Fruit fly (Drosophila melanogaster) whole organism, prepupa: ENCODE results near the gene Sulf1.

Experiments used
- Blimp-1 ChIP-seq: fragments of 200-800 bp; sonication (Bioruptor generic); optimal IDR thresholded peaks from 3 replicates; lab custom pipeline; 2017; ENCODE audit warnings: missing biosample characterization, missing genetic modification characterization, mild to moderate bottlenecking, moderate library complexity, missing genetic modification reagents
- CG10631 ChIP-seq: fragments of 200-800 bp; sonication (Bioruptor generic); optimal IDR thresholded peaks from 2 replicates; lab custom pipeline; 2016; ENCODE audit warnings: missing biosample characterization, missing genetic modification characterization
- CG11294 ChIP-seq: fragments of 200-800 bp; sonication (Bioruptor generic); IDR thresholded peaks from 2 replicates; pipeline ENCODE4 v1.3.6; 2022; ENCODE audit warnings: missing biosample characterization, missing genetic modification characterization
- CG11762 ChIP-seq: fragments of 200-800 bp; sonication (Bioruptor generic); optimal IDR thresholded peaks from 3 replicates; lab custom pipeline; 2016; ENCODE audit warnings: missing biosample characterization, missing genetic modification characterization; ENCODE audit not compliant: insufficient read depth
- CG11902 ChIP-seq: fragments of 200-800 bp; sonication (Bioruptor generic); optimal IDR thresholded peaks from 3 replicates; lab custom pipeline; 2016; ENCODE audit warnings: missing biosample characterization, missing genetic modification characterization
- CG15336 ChIP-seq: fragments of 200-800 bp; sonication (Bioruptor generic); IDR thresholded peaks from 2 replicates; pipeline ENCODE4 v1.3.6; 2022; ENCODE audit warnings: missing biosample characterization, missing genetic modification characterization
- CG1621 ChIP-seq: fragments of 200-800 bp; sonication (Bioruptor generic); optimal IDR thresholded peaks from 3 replicates; lab custom pipeline; 2018; ENCODE audit warnings: missing biosample characterization, mild to moderate bottlenecking, missing genetic modification characterization
- CG3032 ChIP-seq: fragments of 200-800 bp; optimal IDR thresholded peaks from 2 replicates; lab custom pipeline; 2019; ENCODE audit warnings: missing biosample characterization, mild to moderate bottlenecking, missing genetic modification characterization, moderate library complexity
- CG32006 ChIP-seq: fragments of 200-800 bp; sonication (Bioruptor generic); optimal IDR thresholded peaks from 3 replicates; lab custom pipeline; 2017; ENCODE audit warnings: missing biosample characterization, mild to moderate bottlenecking, missing genetic modification characterization
- CG34406 ChIP-seq: fragments of 200-800 bp; sonication (Bioruptor generic); optimal IDR thresholded peaks from 3 replicates; lab custom pipeline; 2016; ENCODE audit warnings: missing biosample characterization, missing genetic modification characterization
- CG3919 ChIP-seq: fragments of 200-800 bp; sonication (Bioruptor generic); optimal IDR thresholded peaks from 3 replicates; lab custom pipeline; 2016; ENCODE audit warnings: missing biosample characterization, missing genetic modification characterization
- CG4318 ChIP-seq: fragments of 200-800 bp; sonication (Bioruptor generic); optimal IDR thresholded peaks from 3 replicates; lab custom pipeline; 2017; ENCODE audit warnings: missing biosample characterization, mild to moderate bottlenecking, missing genetic modification characterization
- CG6276 ChIP-seq: fragments of 200-800 bp; sonication (Bioruptor generic); optimal IDR thresholded peaks from 2 replicates; lab custom pipeline; 2017; ENCODE audit warnings: missing biosample characterization, mild to moderate bottlenecking, missing genetic modification characterization
- CG6792 ChIP-seq: fragments of 200-800 bp; sonication (Bioruptor generic); optimal IDR thresholded peaks from 3 replicates; lab custom pipeline; 2016; ENCODE audit warnings: missing biosample characterization, missing genetic modification characterization
- CG6808 ChIP-seq: fragments of 200-800 bp; sonication (Bioruptor generic); optimal IDR thresholded peaks from 3 replicates; lab custom pipeline; 2017; ENCODE audit warnings: missing biosample characterization, missing genetic modification characterization, mild to moderate bottlenecking, moderate library complexity, missing genetic modification reagents
- CG6854 ChIP-seq: fragments of 200-800 bp; sonication (Bioruptor generic); optimal IDR thresholded peaks from 2 replicates; lab custom pipeline; 2017; ENCODE audit warnings: missing biosample characterization, mild to moderate bottlenecking, missing genetic modification characterization
- CG7368 ChIP-seq: fragments of 200-800 bp; sonication (Bioruptor generic); optimal IDR thresholded peaks from 3 replicates; lab custom pipeline; 2016; ENCODE audit warnings: missing biosample characterization, missing genetic modification characterization
- CG8319 ChIP-seq: fragments of 200-800 bp; sonication (Bioruptor generic); optimal IDR thresholded peaks from 3 replicates; lab custom pipeline; 2016; ENCODE audit warnings: missing biosample characterization, missing genetic modification characterization
- CG8632 ChIP-seq: fragments of 200-800 bp; sonication (Bioruptor generic); optimal IDR thresholded peaks from 3 replicates; lab custom pipeline; 2016; ENCODE audit warnings: missing biosample characterization, missing genetic modification characterization
- CG9139 ChIP-seq: fragments of 200-800 bp; sonication (Bioruptor generic); optimal IDR thresholded peaks from 3 replicates; lab custom pipeline; 2017; ENCODE audit warnings: missing biosample characterization, mild to moderate bottlenecking, missing genetic modification characterization
- Eip75B ChIP-seq: fragments of 200-800 bp; sonication (Bioruptor generic); optimal IDR thresholded peaks from 3 replicates; lab custom pipeline; 2016; ENCODE audit warnings: missing biosample characterization, missing genetic modification characterization
- Eip93F ChIP-seq: fragments of 200-800 bp; sonication (Bioruptor generic); optimal IDR thresholded peaks from 2 replicates; lab custom pipeline; 2016; ENCODE audit warnings: missing biosample characterization, mild to moderate bottlenecking, missing genetic modification characterization
- Ets21C ChIP-seq: fragments of 200-800 bp; sonication (Bioruptor generic); optimal IDR thresholded peaks from 3 replicates; lab custom pipeline; 2016; ENCODE audit warnings: missing biosample characterization, missing genetic modification characterization
- Ets96B ChIP-seq: fragments of 200-800 bp; optimal IDR thresholded peaks from 2 replicates; lab custom pipeline; 2019; ENCODE audit warnings: missing biosample characterization, mild to moderate bottlenecking, missing genetic modification characterization, moderate library complexity
- Gug ChIP-seq: fragments of 200-800 bp; sonication (Bioruptor generic); IDR thresholded peaks from 2 replicates; pipeline ENCODE4 v1.3.6; 2022; ENCODE audit warnings: missing biosample characterization, missing genetic modification characterization
- Hr38 ChIP-seq: sonication (Bioruptor generic); optimal IDR thresholded peaks from 2 replicates; lab custom pipeline; 2016; ENCODE audit warnings: missing biosample characterization, missing genetic modification characterization
- Hr39 ChIP-seq: fragments of 200-800 bp; sonication (Bioruptor generic); optimal IDR thresholded peaks from 2 replicates; lab custom pipeline; 2016; ENCODE audit warnings: missing biosample characterization, missing genetic modification characterization
- Hr4 ChIP-seq: fragments of 200-800 bp; sonication (Bioruptor generic); optimal IDR thresholded peaks from 3 replicates; lab custom pipeline; 2016; ENCODE audit warnings: missing biosample characterization, missing genetic modification characterization
- Lpt ChIP-seq: fragments of 200-800 bp; sonication (Bioruptor generic); optimal IDR thresholded peaks from 3 replicates; lab custom pipeline; 2016; ENCODE audit warnings: missing biosample characterization, missing genetic modification characterization
- Met ChIP-seq: fragments of 200-800 bp; sonication (Bioruptor generic); optimal IDR thresholded peaks from 3 replicates; lab custom pipeline; 2016; ENCODE audit warnings: missing biosample characterization, missing genetic modification characterization
- OdsH ChIP-seq: fragments of 200-800 bp; sonication (Bioruptor generic); optimal IDR thresholded peaks from 3 replicates; lab custom pipeline; 2016; ENCODE audit warnings: missing biosample characterization, missing genetic modification characterization
- Smox ChIP-seq: fragments of 200-800 bp; sonication (Bioruptor generic); optimal IDR thresholded peaks from 3 replicates; lab custom pipeline; 2016; ENCODE audit warnings: missing biosample characterization, missing genetic modification characterization
- Sox102F ChIP-seq: fragments of 200-800 bp; sonication (Bioruptor generic); optimal IDR thresholded peaks from 2 replicates; lab custom pipeline; 2016; ENCODE audit warnings: missing biosample characterization, mild to moderate bottlenecking, missing genetic modification characterization
- Sox14 ChIP-seq: fragments of 200-800 bp; sonication (Bioruptor generic); optimal IDR thresholded peaks from 3 replicates; lab custom pipeline; 2016; ENCODE audit warnings: missing biosample characterization, missing genetic modification characterization
- Sox15 ChIP-seq: fragments of 200-800 bp; sonication (Bioruptor generic); optimal IDR thresholded peaks from 3 replicates; lab custom pipeline; 2016; ENCODE audit warnings: missing biosample characterization, missing genetic modification characterization
- achi ChIP-seq: fragments of 200-800 bp; sonication (Bioruptor generic); optimal IDR thresholded peaks from 3 replicates; lab custom pipeline; 2016; ENCODE audit warnings: missing biosample characterization, missing genetic modification characterization
- acj6 ChIP-seq: fragments of 200-800 bp; sonication (Bioruptor generic); optimal IDR thresholded peaks from 3 replicates; lab custom pipeline; 2016; ENCODE audit warnings: missing biosample characterization, missing genetic modification characterization
- cyc ChIP-seq: fragments of 200-800 bp; sonication (Bioruptor generic); optimal IDR thresholded peaks from 3 replicates; lab custom pipeline; 2016; ENCODE audit warnings: missing biosample characterization, missing genetic modification characterization
- dac ChIP-seq: fragments of 200-800 bp; sonication (Bioruptor generic); optimal IDR thresholded peaks from 2 replicates; lab custom pipeline; 2017; ENCODE audit warnings: missing biosample characterization, mild to moderate bottlenecking, missing genetic modification characterization
- dsx ChIP-seq: fragments of 200-800 bp; optimal IDR thresholded peaks from 3 replicates; lab custom pipeline; 2019; ENCODE audit warnings: missing biosample characterization, mild to moderate bottlenecking, missing genetic modification characterization, moderate library complexity; ENCODE audit not compliant: poor library complexity, severe bottlenecking
- esn ChIP-seq: fragments of 200-800 bp; sonication (Bioruptor generic); optimal IDR thresholded peaks from 2 replicates; lab custom pipeline; 2016; ENCODE audit warnings: missing biosample characterization, mild to moderate bottlenecking, missing genetic modification characterization, moderate library complexity
- fd59A ChIP-seq: fragments of 200-800 bp; sonication (Bioruptor generic); optimal IDR thresholded peaks from 2 replicates; lab custom pipeline; 2017; ENCODE audit warnings: missing biosample characterization, mild to moderate bottlenecking, missing genetic modification characterization, missing genetic modification reagents
- fd85E ChIP-seq: fragments of 200-800 bp; sonication (Bioruptor generic); optimal IDR thresholded peaks from 3 replicates; lab custom pipeline; 2016; ENCODE audit warnings: missing biosample characterization, missing genetic modification characterization
- fkh ChIP-seq: fragments of 200-800 bp; sonication (Bioruptor generic); optimal IDR thresholded peaks from 3 replicates; lab custom pipeline; 2017; ENCODE audit warnings: missing biosample characterization, mild to moderate bottlenecking, missing genetic modification characterization, moderate library complexity
- lz ChIP-seq: fragments of 200-800 bp; sonication (Bioruptor generic); optimal IDR thresholded peaks from 3 replicates; lab custom pipeline; 2016; ENCODE audit warnings: missing biosample characterization, missing genetic modification characterization
- net ChIP-seq: fragments of 200-800 bp; sonication (Bioruptor generic); optimal IDR thresholded peaks from 3 replicates; lab custom pipeline; 2016; ENCODE audit warnings: missing biosample characterization, missing genetic modification characterization
- pdm3 ChIP-seq: fragments of 200-800 bp; sonication (Bioruptor generic); optimal IDR thresholded peaks from 3 replicates; lab custom pipeline; 2016; ENCODE audit warnings: missing biosample characterization, missing genetic modification characterization
- salr ChIP-seq, 2 experiments: fragments of 200-800 bp; sonication (Bioruptor generic); optimal IDR thresholded peaks; 3 replicates each; lab custom pipeline; 2016 to 2018; ENCODE audit warnings: missing biosample characterization in 2 of 2, missing genetic modification characterization in 2 of 2, mild to moderate bottlenecking in 1 of 2
- spab ChIP-seq: fragments of 200-800 bp; sonication (Bioruptor generic); optimal IDR thresholded peaks from 2 replicates; lab custom pipeline; 2017; ENCODE audit warnings: missing biosample characterization, mild to moderate bottlenecking, missing genetic modification characterization, missing genetic modification reagents
- ss ChIP-seq, 2 experiments: fragments of 200-800 bp; sonication (Bioruptor generic); optimal IDR thresholded peaks; 2 replicates in 1 of 2; 3 replicates in 1 of 2; lab custom pipeline; 2017 to 2018; ENCODE audit warnings: mild to moderate bottlenecking in 2 of 2, missing biosample characterization in 2 of 2, missing genetic modification characterization in 2 of 2, moderate library complexity in 1 of 2
- svp ChIP-seq: fragments of 200-800 bp; sonication (Bioruptor generic); peaks from one replicate; lab custom pipeline; 2016; ENCODE audit warnings: missing biosample characterization, missing genetic modification characterization
- topi ChIP-seq: fragments of 200-800 bp; sonication (Bioruptor generic); optimal IDR thresholded peaks from 3 replicates; lab custom pipeline; 2016; ENCODE audit warnings: missing biosample characterization, missing genetic modification characterization

Gene Sulf1

dm6 chr3R:16331809-16332343 lies 7.5 kb downstream of the Sulf1 start:
- TF ChIP-seq Met (GFP tag; lab: Kevin White, UChicago) (peak; percentile 60), CG4318 (GFP tag; lab: Kevin White, UChicago) (no peak), lz (GFP tag; lab: Kevin White, UChicago) (peak; percentile 13), Hr4 (GFP tag; lab: Kevin White, UChicago) (no peak), dac (GFP tag; lab: Kevin White, UChicago) (no peak), fkh (peak; percentile 97), CG15336 (GFP tag; lab: Robert Waterston, UW) (no peak), CG10631 (peak; percentile 14), pdm3 (GFP tag; lab: Kevin White, UChicago) (no peak), fd85E (GFP tag; lab: Kevin White, UChicago) (no peak), CG7368 (GFP tag; lab: Kevin White, UChicago) (no peak), CG3032 (tag; lab: Kevin White, UChicago) (peak; percentile 4), CG6808 (GFP tag; lab: Kevin White, UChicago) (peak; percentile 41), Ets96B (tag; lab: Kevin White, UChicago) (no peak), Eip93F (GFP tag; lab: Kevin White, UChicago) (peak; percentile 56), Hr39 (no peak), cyc (GFP tag; lab: Kevin White, UChicago) (no peak), esn (GFP tag; lab: Kevin White, UChicago) (peak; percentile 53), spab (GFP tag; lab: Kevin White, UChicago) (peak; percentile 71), Ets21C (GFP tag; lab: Kevin White, UChicago) (no peak), Eip75B (no peak), Smox (GFP tag; lab: Kevin White, UChicago) (no peak), CG8632 (GFP tag; lab: Kevin White, UChicago) (peak; percentile 14), CG6854 (no peak), CG11902 (GFP tag; lab: Kevin White, UChicago) (no peak), dsx (GFP tag; lab: Kevin White, UChicago) (peak; percentile 6), salr (GFP tag; optimal IDR thresholded peaks at IDR 0.05; lab: Kevin White, UChicago) (peak; percentile 18 to 46), OdsH (GFP tag; lab: Kevin White, UChicago) (peak; percentile 31), CG6276 (peak; percentile 20), Sox15 (GFP tag; lab: Kevin White, UChicago) (no peak), Gug (no peak), Hr38 (no peak), fd59A (peak; percentile 43), svp (GFP tag; lab: Kevin White, UChicago) (no peak), net (GFP tag; lab: Kevin White, UChicago) (no peak), achi (GFP tag; lab: Kevin White, UChicago) (no peak), Sox14 (GFP tag; lab: Kevin White, UChicago) (no peak), Lpt (no peak), ss (GFP tag; optimal IDR thresholded peaks at IDR 0.05; lab: Kevin White, UChicago) (peak; percentile 90 to 92), CG32006 (GFP tag; lab: Kevin White, UChicago) (peak; percentile 18), topi (GFP tag; lab: Kevin White, UChicago) (peak; percentile 11), Blimp-1 (GFP tag; lab: Kevin White, UChicago) (no peak), acj6 (GFP tag; lab: Kevin White, UChicago) (peak; percentile 13), CG6792 (GFP tag; lab: Kevin White, UChicago) (peak; percentile 26), CG3919 (GFP tag; lab: Kevin White, UChicago) (no peak), CG11294 (GFP tag; lab: Robert Waterston, UW) (no peak), CG34406 (GFP tag; lab: Kevin White, UChicago) (peak; percentile 49), CG1621 (tag; lab: Kevin White, UChicago) (peak; percentile 62), CG11762 (no peak), CG8319 (no peak), Sox102F (GFP tag; lab: Kevin White, UChicago) (peak; percentile 41), CG9139 (GFP tag; lab: Kevin White, UChicago) (peak; percentile 56)
